Worm (Caenorhabditis elegans) whole organism, mixed stage, embryonic: ENCODE data around the gene C17C3.5.
A peak's percentile ranks its signal among the peaks of the same experiment; 100 is the strongest.

Source experiments
- M03D4.4 ChIP-seq: sonication (generic microtip); optimal IDR thresholded peaks from 2 replicates; lab custom pipeline; 2017; ENCODE audit warnings: mild to moderate bottlenecking, missing genetic modification characterization, missing compliant biosample characterization
- bed-3 ChIP-seq: fragments of 200-800 bp; sonication (Bioruptor generic); optimal IDR thresholded peaks from 3 replicates; lab custom pipeline; 2018; ENCODE audit warnings: mild to moderate bottlenecking, missing genetic modification characterization, moderate library complexity, missing compliant biosample characterization
- blmp-1 ChIP-seq: fragments of 150-350 bp; optimal IDR thresholded peaks from 2 replicates; lab custom pipeline; 2014; ENCODE audit warnings: missing biosample characterization, missing genetic modification characterization
- ceh-39 ChIP-seq: fragments of 150-350 bp; optimal IDR thresholded peaks from 2 replicates; lab custom pipeline; 2014; ENCODE audit warnings: missing biosample characterization, missing genetic modification characterization
- ces-1 ChIP-seq: fragments of 150-350 bp; optimal IDR thresholded peaks from 2 replicates; lab custom pipeline; 2014; ENCODE audit warnings: missing biosample characterization, missing genetic modification reagents, missing genetic modification characterization
- cnd-1 ChIP-seq: fragments of 200-800 bp; sonication (Bioruptor generic); optimal IDR thresholded peaks from 2 replicates; lab custom pipeline; 2018; ENCODE audit warnings: mild to moderate bottlenecking, missing genetic modification characterization, missing compliant biosample characterization
- drap-1 ChIP-seq: fragments of 200-800 bp; sonication (Bioruptor generic); optimal IDR thresholded peaks from 3 replicates; lab custom pipeline; 2018; ENCODE audit warnings: mild to moderate bottlenecking, missing genetic modification characterization, missing compliant biosample characterization
- elt-1 ChIP-seq: sonication (generic microtip); optimal IDR thresholded peaks from 2 replicates; lab custom pipeline; 2017; ENCODE audit warnings: missing genetic modification characterization, mild to moderate bottlenecking, missing compliant biosample characterization, antibody characterized with exemption, moderate library complexity, borderline replicate concordance; ENCODE audit not compliant: insufficient read depth
- elt-3 ChIP-seq: fragments of 150-350 bp; optimal IDR thresholded peaks from 2 replicates; lab custom pipeline; 2014; ENCODE audit warnings: missing biosample characterization, missing genetic modification characterization
- flh-1 ChIP-seq: fragments of 200-800 bp; sonication (Bioruptor generic); optimal IDR thresholded peaks from 2 replicates; lab custom pipeline; 2018; ENCODE audit warnings: mild to moderate bottlenecking, missing genetic modification characterization, moderate library complexity, missing compliant biosample characterization
- ham-2 ChIP-seq: fragments of 200-800 bp; sonication (Bioruptor generic); optimal IDR thresholded peaks from 2 replicates; lab custom pipeline; 2018; ENCODE audit warnings: mild to moderate bottlenecking, missing genetic modification characterization, missing compliant biosample characterization
- hlh-1 ChIP-seq: fragments of 150-350 bp; optimal IDR thresholded peaks from 2 replicates; lab custom pipeline; 2014; ENCODE audit warnings: missing biosample characterization, missing genetic modification reagents, missing genetic modification characterization
- lin-13 ChIP-seq: fragments of 150-350 bp; optimal IDR thresholded peaks from 2 replicates; lab custom pipeline; 2014; ENCODE audit warnings: missing biosample characterization, missing genetic modification characterization
- lin-32 ChIP-seq: fragments of 200-800 bp; sonication (Bioruptor generic); optimal IDR thresholded peaks from 2 replicates; lab custom pipeline; 2018; ENCODE audit warnings: mild to moderate bottlenecking, missing genetic modification characterization, missing compliant biosample characterization
- lsy-2 ChIP-seq: fragments of 150-350 bp; optimal IDR thresholded peaks from 2 replicates; lab custom pipeline; 2014; ENCODE audit warnings: missing biosample characterization, missing genetic modification characterization
- mab-5 ChIP-seq: fragments of 150-350 bp; optimal IDR thresholded peaks from 2 replicates; lab custom pipeline; 2014; ENCODE audit warnings: missing biosample characterization, missing genetic modification characterization
- mep-1 ChIP-seq: fragments of 150-350 bp; optimal IDR thresholded peaks from 2 replicates; lab custom pipeline; 2017; ENCODE audit warnings: missing biosample characterization, missing genetic modification reagents, missing genetic modification characterization, inconsistent platforms
- mls-2 ChIP-seq: sonication (generic microtip); optimal IDR thresholded peaks from 2 replicates; lab custom pipeline; 2016; ENCODE audit warnings: mild to moderate bottlenecking, missing genetic modification characterization, moderate library complexity, missing compliant biosample characterization
- nhr-12 ChIP-seq: fragments of 150-350 bp; optimal IDR thresholded peaks from 2 replicates; lab custom pipeline; 2014; ENCODE audit warnings: missing biosample characterization, missing genetic modification characterization
- nhr-2 ChIP-seq: fragments of 150-350 bp; optimal IDR thresholded peaks from 2 replicates; lab custom pipeline; 2014; ENCODE audit warnings: missing biosample characterization, missing genetic modification characterization
- nhr-237 ChIP-seq: fragments of 150-350 bp; optimal IDR thresholded peaks from 2 replicates; lab custom pipeline; 2014; ENCODE audit warnings: missing biosample characterization, missing genetic modification characterization
- nhr-28 ChIP-seq: fragments of 150-350 bp; optimal IDR thresholded peaks from 2 replicates; lab custom pipeline; 2014; ENCODE audit warnings: missing biosample characterization, missing genetic modification characterization
- nhr-76 ChIP-seq: sonication (generic microtip); optimal IDR thresholded peaks from 2 replicates; lab custom pipeline; 2017; ENCODE audit warnings: missing biosample characterization, missing genetic modification characterization
- pha-4 ChIP-seq: fragments of 150-350 bp; optimal IDR thresholded peaks from 2 replicates; lab custom pipeline; 2018; ENCODE audit warnings: missing biosample characterization, missing genetic modification reagents, missing genetic modification characterization
- sem-2 ChIP-seq: fragments of 200-800 bp; sonication (Bioruptor generic); optimal IDR thresholded peaks from 2 replicates; lab custom pipeline; 2018; ENCODE audit warnings: mild to moderate bottlenecking, missing genetic modification characterization, missing compliant biosample characterization
- sptf-1 ChIP-seq: sonication (generic microtip); optimal IDR thresholded peaks from 2 replicates; lab custom pipeline; 2017; ENCODE audit warnings: mild to moderate bottlenecking, missing genetic modification characterization, moderate library complexity, missing compliant biosample characterization
- tbx-8 ChIP-seq: fragments of 200-800 bp; sonication (Bioruptor generic); optimal IDR thresholded peaks from 2 replicates; lab custom pipeline; 2018; ENCODE audit warnings: mild to moderate bottlenecking, missing genetic modification characterization, moderate library complexity, missing compliant biosample characterization
- unc-120 ChIP-seq: sonication (generic microtip); optimal IDR thresholded peaks from 2 replicates; lab custom pipeline; 2017; ENCODE audit warnings: missing genetic modification characterization, missing compliant biosample characterization; ENCODE audit not compliant: poor library complexity, severe bottlenecking
- unc-39 ChIP-seq: fragments of 150-350 bp; optimal IDR thresholded peaks from 2 replicates; lab custom pipeline; 2014; ENCODE audit warnings: missing biosample characterization, missing genetic modification characterization
- unc-62 ChIP-seq: fragments of 150-350 bp; optimal IDR thresholded peaks from 2 replicates; lab custom pipeline; 2014; ENCODE audit warnings: missing biosample characterization, missing genetic modification reagents, missing genetic modification characterization
- zip-8 ChIP-seq: fragments of 150-350 bp; optimal IDR thresholded peaks from 2 replicates; lab custom pipeline; 2014; ENCODE audit warnings: missing biosample characterization, missing genetic modification characterization
- ztf-11 ChIP-seq: fragments of 150-350 bp; optimal IDR thresholded peaks from 2 replicates; lab custom pipeline; 2014; ENCODE audit warnings: missing biosample characterization, missing genetic modification characterization

The C17C3.5 gene

DNA sequence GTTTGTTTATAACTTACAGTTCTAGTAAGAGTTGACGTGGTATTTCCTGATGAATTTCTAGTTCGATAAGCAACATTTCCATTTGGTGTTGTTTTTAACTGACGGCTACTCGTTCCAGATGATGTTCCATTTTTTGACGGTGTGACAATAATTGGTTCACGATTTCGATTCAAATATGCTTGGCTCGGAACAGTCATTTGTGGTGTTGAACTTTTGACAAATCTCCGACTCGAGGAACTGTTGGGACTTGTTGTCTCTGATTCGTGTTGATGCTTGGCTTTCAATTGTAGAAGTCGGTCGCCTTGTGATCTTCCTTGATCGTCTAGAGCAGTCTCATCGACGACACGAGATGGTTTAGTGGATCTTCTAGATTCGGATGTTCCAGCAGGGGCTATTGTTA, 39.9 kb downstream of the C17C3.5 start:
- TF ChIP-seq nhr-237, result no peak
- TF ChIP-seq bed-3, result no peak
- TF ChIP-seq flh-1 (GFP tag; lab: Kevin White, UChicago), result no peak
- no peak for TF ChIP-seq mab-5 (tag; lab: Kevin White, UChicago)
- TF ChIP-seq zip-8, result no peak
- TF ChIP-seq mls-2, result no peak
- TF ChIP-seq ztf-11 (tag; lab: Kevin White, UChicago), result no peak
- TF ChIP-seq ham-2 (GFP tag; lab: Kevin White, UChicago), result no peak

DNA sequence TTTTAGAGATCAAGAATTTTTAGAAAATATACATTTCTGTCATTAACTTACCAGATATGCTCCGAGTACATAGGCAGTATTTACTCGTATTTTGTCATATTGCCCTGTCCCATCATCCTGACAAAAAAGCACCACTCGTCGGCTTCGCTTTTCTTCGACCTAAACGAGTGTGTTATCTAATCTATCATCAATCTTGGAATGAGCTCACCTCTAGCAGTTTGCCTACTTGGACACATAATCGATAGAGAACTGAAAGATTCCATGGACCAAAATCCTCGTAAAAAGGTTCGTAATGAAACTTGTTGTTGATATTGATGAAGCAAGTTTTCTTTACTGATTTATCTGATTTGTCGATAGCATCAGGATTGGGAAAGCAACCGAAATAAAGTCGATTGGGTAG, 41.2 kb downstream of the C17C3.5 start:
- no peak for TF ChIP-seq lin-13 (tag; lab: Kevin White, UChicago)
- no peak for TF ChIP-seq ham-2 (GFP tag; lab: Kevin White, UChicago)
- no peak for TF ChIP-seq hlh-1 (tag; lab: Kevin White, UChicago)
- no peak for TF ChIP-seq cnd-1 (tag; lab: Kevin White, UChicago)
- no peak for TF ChIP-seq mep-1
- TF ChIP-seq ces-1 (GFP tag; lab: Kevin White, UChicago), result no peak
- TF ChIP-seq elt-1, result no peak
- no peak for TF ChIP-seq ceh-39
- no peak for TF ChIP-seq drap-1 (GFP tag; lab: Kevin White, UChicago)
- TF ChIP-seq sem-2 (GFP tag; lab: Kevin White, UChicago), result no peak
- TF ChIP-seq tbx-8 (GFP tag; lab: Kevin White, UChicago), result no peak
- TF ChIP-seq elt-3 (tag; lab: Kevin White, UChicago), result no peak
- no peak for TF ChIP-seq pha-4 (tag; lab: Kevin White, UChicago)
- no peak for TF ChIP-seq unc-39 (tag; lab: Kevin White, UChicago)

DNA sequence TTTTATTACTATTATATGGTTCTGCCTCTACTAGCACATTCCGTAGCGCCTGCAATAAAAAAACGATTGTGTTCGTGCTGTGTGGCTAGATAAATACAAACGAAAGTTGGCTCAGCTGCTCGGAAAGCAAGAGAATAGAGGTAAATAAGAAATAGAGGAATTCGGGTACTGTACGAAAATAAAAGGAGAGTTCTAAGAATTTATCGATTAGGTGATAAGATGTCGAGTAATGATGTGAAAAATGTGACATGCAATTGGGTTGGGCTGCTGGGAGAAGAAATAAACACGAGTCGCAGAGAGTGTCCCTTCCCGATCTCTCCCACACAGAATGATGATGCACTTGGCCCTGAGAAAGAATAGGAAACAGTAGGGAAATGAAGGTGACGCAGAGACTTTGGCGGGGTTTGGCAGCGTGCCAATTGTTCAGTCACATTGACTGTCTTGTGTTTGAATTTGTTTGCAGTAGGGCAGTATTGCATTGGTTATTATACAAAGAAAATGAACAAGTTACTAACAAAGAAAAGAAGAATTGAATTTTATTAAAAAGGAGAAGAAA, 41.8 kb downstream of the C17C3.5 start, which contains the start of gene cdc-14:
cdc-14 (minus strand) TSS at position 51 of the 556 bp plus-strand sequence.
- peak; percentile 45 for TF ChIP-seq ces-1 (GFP tag; lab: Kevin White, UChicago)
- TF ChIP-seq nhr-76 (tag; lab: Kevin White, UChicago), result no peak
- peak; percentile 2 for TF ChIP-seq nhr-2
- TF ChIP-seq blmp-1 (tag; lab: Kevin White, UChicago), result no peak
- peak; percentile 86 for TF ChIP-seq hlh-1 (tag; lab: Kevin White, UChicago)
- TF ChIP-seq lsy-2 (tag; lab: Kevin White, UChicago), result peak; percentile 44
- peak; percentile 81 for TF ChIP-seq lin-13 (tag; lab: Kevin White, UChicago)
- peak; percentile 74 for TF ChIP-seq unc-120 (tag; lab: Kevin White, UChicago)
- TF ChIP-seq mep-1, result peak; percentile 87
- no peak for TF ChIP-seq lin-32
- peak; percentile 80 for TF ChIP-seq unc-62
- TF ChIP-seq ceh-39, result peak; percentile 75
- TF ChIP-seq pha-4 (tag; lab: Kevin White, UChicago), result no peak
- peak; percentile 39 for TF ChIP-seq nhr-237
- peak; percentile 47 for TF ChIP-seq cnd-1 (tag; lab: Kevin White, UChicago)

DNA sequence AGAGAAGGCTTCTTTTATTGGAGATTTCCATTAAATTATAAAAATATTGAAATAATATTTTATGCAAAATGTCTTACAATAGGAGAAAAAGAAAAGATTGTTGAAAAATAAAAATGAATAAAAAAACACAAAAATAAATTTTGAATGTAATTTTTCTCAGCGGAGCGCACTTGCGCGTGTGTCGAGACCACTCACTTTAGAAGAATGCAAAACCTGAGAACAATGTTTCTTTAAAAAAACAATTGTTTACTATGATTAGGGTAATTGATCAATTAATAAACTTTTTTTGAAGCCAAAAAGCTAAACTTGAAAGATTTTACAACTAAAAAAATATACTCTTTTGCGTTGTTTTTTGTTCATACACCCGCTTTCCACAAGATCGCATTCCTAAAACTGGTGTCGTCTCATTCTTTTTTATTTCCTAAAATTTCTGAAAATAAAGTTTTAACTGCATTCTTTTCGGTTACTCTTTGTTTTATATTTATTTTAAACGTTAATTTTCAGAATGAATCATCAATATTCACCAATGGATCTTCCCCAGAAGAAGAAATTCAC, 42.7 kb downstream of the C17C3.5 start, which contains the start of gene ttc-4:
ttc-4 (plus strand) TSS at position 505 of the 555 bp plus-strand sequence.
- TF ChIP-seq ham-2 (GFP tag; lab: Kevin White, UChicago) (no peak), unc-120 (tag; lab: Kevin White, UChicago) (no peak), nhr-28 (no peak), mep-1 (peak; percentile 68), hlh-1 (tag; lab: Kevin White, UChicago) (no peak), nhr-12 (no peak), nhr-237 (peak; percentile 68), nhr-2 (no peak), sptf-1 (tag; lab: Kevin White, UChicago) (peak; percentile 45), ces-1 (GFP tag; lab: Kevin White, UChicago) (peak; percentile 39), lin-32 (no peak), mab-5 (tag; lab: Kevin White, UChicago) (no peak), flh-1 (GFP tag; lab: Kevin White, UChicago) (no peak)
- TF ChIP-seq, all 35 proteins: peak for 4

DNA sequence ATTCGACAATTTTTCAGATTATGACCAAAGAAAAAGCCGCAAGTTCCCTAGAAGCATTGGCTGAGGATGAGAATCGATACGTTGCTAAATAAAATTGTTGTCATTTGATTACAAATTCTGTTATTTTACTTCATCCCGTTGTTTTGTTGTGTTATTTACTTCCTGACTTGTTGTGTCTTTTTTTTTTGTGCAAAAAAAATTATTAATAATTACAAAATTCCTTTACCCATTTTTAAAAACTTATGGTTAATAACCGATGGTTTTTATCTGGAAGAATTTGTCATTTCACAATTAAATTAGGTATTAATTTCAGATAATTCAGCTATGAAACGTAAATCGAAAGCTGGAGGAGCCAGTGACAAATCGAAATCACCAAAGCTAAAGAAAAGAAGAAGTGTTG, 44.6 kb downstream of the C17C3.5 start, which contains the start of gene C17G10.1:
C17G10.1 (plus strand) TSS at position 301 of the 400 bp plus-strand sequence.
- TF ChIP-seq elt-3 (tag; lab: Kevin White, UChicago), result no peak
- TF ChIP-seq M03D4.4, result no peak
- no peak for TF ChIP-seq bed-3
- no peak for TF ChIP-seq blmp-1 (tag; lab: Kevin White, UChicago)
- no peak for TF ChIP-seq pha-4 (tag; lab: Kevin White, UChicago)
- TF ChIP-seq tbx-8 (GFP tag; lab: Kevin White, UChicago), result no peak
